Worm (Caenorhabditis elegans) whole organism, L2 larva: ENCODE measurements around the gene F09E5.8.
A peak's percentile ranks its signal among the peaks of the same experiment; 100 is the strongest.

Experiments
- C34F6.9 ChIP-seq: fragments of 150-350 bp; optimal IDR thresholded peaks from 2 replicates; lab custom pipeline; 2014; ENCODE audit warnings: missing biosample characterization, missing genetic modification characterization
- F13H6.1 ChIP-seq: sonication (generic microtip); optimal IDR thresholded peaks from 2 replicates; lab custom pipeline; 2016; ENCODE audit warnings: missing genetic modification characterization, missing compliant biosample characterization
- R02D3.7 ChIP-seq: fragments of 150-350 bp; optimal IDR thresholded peaks from 2 replicates; lab custom pipeline; 2014; ENCODE audit warnings: missing biosample characterization, missing genetic modification characterization
- Y55F3AM.14 ChIP-seq: fragments of 200-800 bp; sonication (Bioruptor generic); optimal IDR thresholded peaks from 2 replicates; lab custom pipeline; 2018; ENCODE audit warnings: mild to moderate bottlenecking, missing genetic modification characterization, missing compliant biosample characterization
- ZK546.5 ChIP-seq: sonication (generic microtip); optimal IDR thresholded peaks from 2 replicates; lab custom pipeline; 2017; ENCODE audit warnings: missing biosample characterization, missing genetic modification characterization
- alr-1 ChIP-seq: fragments of 150-350 bp; optimal IDR thresholded peaks from 2 replicates; lab custom pipeline; 2014; ENCODE audit warnings: missing biosample characterization, missing genetic modification characterization
- aly-2 ChIP-seq: fragments of 150-350 bp; optimal IDR thresholded peaks from 2 replicates; lab custom pipeline; 2014; ENCODE audit warnings: missing biosample characterization, missing genetic modification characterization
- ama-1 ChIP-seq: fragments of 150-350 bp; optimal IDR thresholded peaks from 2 replicates; lab custom pipeline; 2018; ENCODE audit warnings: inconsistent platforms
- blmp-1 ChIP-seq: sonication (generic microtip); optimal IDR thresholded peaks from 2 replicates; lab custom pipeline; 2017; ENCODE audit warnings: missing genetic modification characterization, mild to moderate bottlenecking, missing compliant biosample characterization, antibody characterized with exemption, moderate library complexity; ENCODE audit not compliant: insufficient read depth
- crh-2 ChIP-seq: sonication (generic microtip); optimal IDR thresholded peaks from 2 replicates; lab custom pipeline; 2017; ENCODE audit warnings: missing biosample characterization, missing genetic modification characterization
- dmd-4 ChIP-seq: sonication (generic microtip); optimal IDR thresholded peaks from 2 replicates; lab custom pipeline; 2017; ENCODE audit warnings: missing biosample characterization, missing genetic modification characterization
- egl-27 ChIP-seq: sonication (generic microtip); optimal IDR thresholded peaks from 3 replicates; lab custom pipeline; 2017; ENCODE audit warnings: missing biosample characterization, missing genetic modification reagents, missing genetic modification characterization
- elt-1 ChIP-seq: fragments of 150-350 bp; optimal IDR thresholded peaks from 2 replicates; lab custom pipeline; 2014; ENCODE audit warnings: missing biosample characterization, missing genetic modification characterization
- elt-3 ChIP-seq: sonication (generic microtip); optimal IDR thresholded peaks from 2 replicates; lab custom pipeline; 2017; ENCODE audit warnings: missing biosample characterization, missing genetic modification characterization
- fos-1 ChIP-seq: fragments of 150-350 bp; optimal IDR thresholded peaks from 2 replicates; lab custom pipeline; 2014; ENCODE audit warnings: missing biosample characterization, missing genetic modification characterization
- gmeb-1 ChIP-seq: fragments of 150-350 bp; optimal IDR thresholded peaks from 2 replicates; lab custom pipeline; 2014; ENCODE audit warnings: missing biosample characterization, missing genetic modification characterization
- lin-11 ChIP-seq: fragments of 150-350 bp; sonication (generic microtip); optimal IDR thresholded peaks from 2 replicates; lab custom pipeline; 2014; ENCODE audit warnings: missing biosample characterization, missing genetic modification characterization, inconsistent platforms, mixed read lengths
- lin-13 ChIP-seq: fragments of 150-350 bp; optimal IDR thresholded peaks from 2 replicates; lab custom pipeline; 2014; ENCODE audit warnings: missing biosample characterization, missing genetic modification reagents, missing genetic modification characterization
- lin-39 ChIP-seq: fragments of 150-350 bp; optimal IDR thresholded peaks from 2 replicates; lab custom pipeline; 2014; ENCODE audit warnings: missing biosample characterization, missing genetic modification reagents, missing genetic modification characterization
- lsy-2 ChIP-seq, 2 experiments: fragments of 150-350 bp in 1 of 2; sonication (generic microtip) in 1 of 2; optimal IDR thresholded peaks; 2 replicates each; lab custom pipeline; 2014 to 2017; ENCODE audit warnings: missing biosample characterization in 2 of 2, missing genetic modification characterization in 2 of 2
- mab-5 ChIP-seq: fragments of 150-350 bp; optimal IDR thresholded peaks from 2 replicates; lab custom pipeline; 2014; ENCODE audit warnings: missing biosample characterization, missing genetic modification characterization
- mbf-1 ChIP-seq: sonication (generic microtip); optimal IDR thresholded peaks from 2 replicates; lab custom pipeline; 2017; ENCODE audit warnings: missing biosample characterization, missing genetic modification characterization
- mdl-1 ChIP-seq, 2 experiments: fragments of 150-350 bp in 1 of 2; sonication (generic microtip) in 1 of 2; optimal IDR thresholded peaks; 2 replicates each; lab custom pipeline; 2017; ENCODE audit warnings: missing biosample characterization in 2 of 2, missing genetic modification characterization in 2 of 2
- nhr-10 ChIP-seq: sonication (generic microtip); optimal IDR thresholded peaks from 2 replicates; lab custom pipeline; 2017; ENCODE audit warnings: missing biosample characterization, missing genetic modification characterization
- nhr-11 ChIP-seq: fragments of 150-350 bp; optimal IDR thresholded peaks from 2 replicates; lab custom pipeline; 2014; ENCODE audit warnings: missing biosample characterization, missing genetic modification characterization
- nhr-12 ChIP-seq: fragments of 150-350 bp; optimal IDR thresholded peaks from 2 replicates; lab custom pipeline; 2014; ENCODE audit warnings: missing biosample characterization, missing genetic modification characterization
- nhr-129 ChIP-seq: fragments of 150-350 bp; optimal IDR thresholded peaks from 2 replicates; lab custom pipeline; 2014; ENCODE audit warnings: missing biosample characterization, missing genetic modification characterization
- nhr-21 ChIP-seq: fragments of 150-350 bp; optimal IDR thresholded peaks from 2 replicates; lab custom pipeline; 2014; ENCODE audit warnings: missing biosample characterization, missing genetic modification characterization
- nhr-23 ChIP-seq: fragments of 150-350 bp; optimal IDR thresholded peaks from 2 replicates; lab custom pipeline; 2014; ENCODE audit warnings: missing biosample characterization, missing genetic modification reagents, missing genetic modification characterization
- nhr-237 ChIP-seq: fragments of 150-350 bp; optimal IDR thresholded peaks from 2 replicates; lab custom pipeline; 2014; ENCODE audit warnings: missing biosample characterization, missing genetic modification characterization
- nhr-25 ChIP-seq: fragments of 150-350 bp; sonication (generic microtip); optimal IDR thresholded peaks from 3 replicates; lab custom pipeline; 2014; ENCODE audit warnings: missing biosample characterization, missing genetic modification characterization
- nhr-6 ChIP-seq: fragments of 150-350 bp; optimal IDR thresholded peaks from 2 replicates; lab custom pipeline; 2014; ENCODE audit warnings: missing biosample characterization, missing genetic modification characterization
- nhr-77 ChIP-seq: fragments of 150-350 bp; optimal IDR thresholded peaks from 2 replicates; lab custom pipeline; 2014; ENCODE audit warnings: missing biosample characterization, missing genetic modification characterization
- peb-1 ChIP-seq: fragments of 150-350 bp; optimal IDR thresholded peaks from 2 replicates; lab custom pipeline; 2014; ENCODE audit warnings: missing biosample characterization, missing genetic modification characterization
- sem-4 ChIP-seq: fragments of 150-350 bp; optimal IDR thresholded peaks from 2 replicates; lab custom pipeline; 2014; ENCODE audit warnings: missing biosample characterization, missing genetic modification reagents, missing genetic modification characterization
- sma-3 ChIP-seq: sonication (generic microtip); optimal IDR thresholded peaks from 2 replicates; lab custom pipeline; 2016; ENCODE audit warnings: missing genetic modification reagents, missing genetic modification characterization, missing compliant biosample characterization
- sma-9 ChIP-seq, 2 experiments: fragments of 150-350 bp in 1 of 2; sonication (generic microtip) in 1 of 2; optimal IDR thresholded peaks; 2 replicates each; lab custom pipeline; 2014 to 2016; ENCODE audit warnings: missing genetic modification characterization in 2 of 2, mild to moderate bottlenecking in 1 of 2, missing biosample characterization in 1 of 2, missing compliant biosample characterization in 1 of 2, missing genetic modification reagents in 1 of 2, moderate library complexity in 1 of 2
- snpc-4 ChIP-seq: fragments of 150-350 bp; optimal IDR thresholded peaks from 2 replicates; lab custom pipeline; 2014; ENCODE audit warnings: missing biosample characterization, missing genetic modification characterization
- unc-39 ChIP-seq: fragments of 150-350 bp; optimal IDR thresholded peaks from 2 replicates; lab custom pipeline; 2014; ENCODE audit warnings: missing biosample characterization, missing genetic modification characterization
- unc-55 ChIP-seq: fragments of 150-350 bp; sonication (generic microtip); optimal IDR thresholded peaks from 3 replicates; lab custom pipeline; 2014; ENCODE audit warnings: missing biosample characterization, missing genetic modification reagents, missing genetic modification characterization
- unc-62 ChIP-seq: fragments of 150-350 bp; optimal IDR thresholded peaks from 2 replicates; lab custom pipeline; 2014; ENCODE audit warnings: missing biosample characterization, missing genetic modification reagents, missing genetic modification characterization
- zag-1 ChIP-seq: fragments of 150-350 bp; optimal IDR thresholded peaks from 2 replicates; lab custom pipeline; 2014; ENCODE audit warnings: missing biosample characterization, missing genetic modification characterization
- ztf-1 ChIP-seq: fragments of 200-800 bp; sonication (Bioruptor generic); conservative IDR thresholded peaks from 2 replicates; pipeline ENCODE4 v1.3.6; 2022; ENCODE audit warnings: missing genetic modification characterization, missing compliant biosample characterization
- ztf-11 ChIP-seq: sonication (generic microtip); optimal IDR thresholded peaks from 2 replicates; lab custom pipeline; 2017; ENCODE audit warnings: missing biosample characterization, missing genetic modification characterization
- ztf-4 ChIP-seq: fragments of 150-350 bp; optimal IDR thresholded peaks from 2 replicates; lab custom pipeline; 2014; ENCODE audit warnings: missing biosample characterization, missing genetic modification characterization

F09E5.8 gene

ce11 chrII:5353642-5354041 is 3.2 kb downstream of the F09E5.8 start:
- no peak for TF ChIP-seq dmd-4 (tag; lab: Kevin White, UChicago)
- no peak for TF ChIP-seq nhr-6 (tag; lab: Kevin White, UChicago)
- no peak for TF ChIP-seq R02D3.7 (tag; lab: Kevin White, UChicago)
- TF ChIP-seq sma-3 (GFP tag; lab: Kevin White, UChicago) = peak; percentile 22
- no peak for TF ChIP-seq unc-62
- no peak for TF ChIP-seq nhr-10 (tag; lab: Kevin White, UChicago)
- TF ChIP-seq lin-11 (tag; lab: Kevin White, UChicago) = no peak
- TF ChIP-seq ama-1 (lab: Kevin White, UChicago) = no peak
- TF ChIP-seq lsy-2 (tag; optimal IDR thresholded peaks at IDR 0.05; lab: Kevin White, UChicago) = peak in 1 of 2 experiments; percentile 22
- no peak for TF ChIP-seq lin-39 (tag; lab: Kevin White, UChicago)
- no peak for TF ChIP-seq nhr-23
- TF ChIP-seq ztf-11 (tag; lab: Kevin White, UChicago) = no peak
- TF ChIP-seq blmp-1 = no peak
- no peak for TF ChIP-seq nhr-77 (tag; lab: Kevin White, UChicago)
- no peak for TF ChIP-seq ztf-1
- no peak for TF ChIP-seq mab-5 (tag; lab: Kevin White, UChicago)
- TF ChIP-seq zag-1 (tag; lab: Kevin White, UChicago) = no peak
- TF ChIP-seq sma-9 (GFP tag; optimal IDR thresholded peaks at IDR 0.05; lab: Kevin White, UChicago) = peak; percentile 17
- no peak for TF ChIP-seq sma-9 (tag; optimal IDR thresholded peaks at IDR 0.05; lab: Kevin White, UChicago)
- no peak for TF ChIP-seq aly-2
- TF ChIP-seq nhr-12 (tag; lab: Kevin White, UChicago) = no peak
- TF ChIP-seq Y55F3AM.14 (GFP tag; lab: Kevin White, UChicago) = peak; percentile 25

ce11 chrII:5355384-5355783 is 4.9 kb downstream of the F09E5.8 start, which contains the start of gene srg-69:
srg-69 (plus strand) TSS chrII:5355684.
- no peak for TF ChIP-seq aly-2
- TF ChIP-seq C34F6.9 (tag; lab: Kevin White, UChicago) = no peak
- no peak for TF ChIP-seq F13H6.1 (tag; lab: Kevin White, UChicago)

- TF ChIP-seq fos-1 = peak; percentile 56
- TF ChIP-seq nhr-21 (tag; lab: Kevin White, UChicago) = peak; percentile 64
- TF ChIP-seq ama-1 (lab: Kevin White, UChicago) = no peak
- peak; percentile 29 for TF ChIP-seq ZK546.5 (tag; lab: Kevin White, UChicago)
- no peak for TF ChIP-seq nhr-6 (tag; lab: Kevin White, UChicago)
- no peak for TF ChIP-seq ztf-11 (tag; lab: Kevin White, UChicago)
- peak; percentile 83 for TF ChIP-seq F13H6.1 (tag; lab: Kevin White, UChicago)
- TF ChIP-seq elt-1 (tag; lab: Kevin White, UChicago) = no peak
- TF ChIP-seq C34F6.9 (tag; lab: Kevin White, UChicago) = peak; percentile 84
- TF ChIP-seq zag-1 (tag; lab: Kevin White, UChicago) = peak; percentile 72
- TF ChIP-seq aly-2 = no peak
- TF ChIP-seq nhr-77 (tag; lab: Kevin White, UChicago) = no peak
- TF ChIP-seq ztf-1 = no peak
- peak; percentile 10 for TF ChIP-seq blmp-1
- peak; percentile 56 for TF ChIP-seq mab-5 (tag; lab: Kevin White, UChicago)
- TF ChIP-seq dmd-4 (tag; lab: Kevin White, UChicago) = no peak
- peak; percentile 81 for TF ChIP-seq crh-2
- TF ChIP-seq nhr-10 (tag; lab: Kevin White, UChicago) = no peak
- peak; percentile 59 to 85 for TF ChIP-seq lsy-2 (tag; optimal IDR thresholded peaks at IDR 0.05; lab: Kevin White, UChicago)
- peak; percentile 94 for TF ChIP-seq unc-55 (GFP tag; lab: Kevin White, UChicago)
- peak; percentile 87 for TF ChIP-seq R02D3.7 (tag; lab: Kevin White, UChicago)
- TF ChIP-seq unc-62 = no peak
- peak; percentile 83 for TF ChIP-seq sma-3 (GFP tag; lab: Kevin White, UChicago)
- no peak for TF ChIP-seq elt-3 (tag; lab: Kevin White, UChicago)
- TF ChIP-seq nhr-25 (tag; lab: Kevin White, UChicago) = peak; percentile 53
- no peak for TF ChIP-seq nhr-23
- peak; percentile 61 for TF ChIP-seq Y55F3AM.14 (GFP tag; lab: Kevin White, UChicago)
- TF ChIP-seq nhr-11 (tag; lab: Kevin White, UChicago) = no peak
- peak; percentile 86 for TF ChIP-seq lin-13
- TF ChIP-seq snpc-4 (tag; lab: Kevin White, UChicago) = peak; percentile 54
- TF ChIP-seq nhr-237 (tag; lab: Kevin White, UChicago) = peak; percentile 52
- peak; percentile 76 for TF ChIP-seq sem-4 (tag; lab: Kevin White, UChicago)
- no peak for TF ChIP-seq peb-1 (tag; lab: Kevin White, UChicago)
- peak; percentile 79 for TF ChIP-seq sma-9 (GFP tag; optimal IDR thresholded peaks at IDR 0.05; lab: Kevin White, UChicago)
- TF ChIP-seq sma-9 (tag; optimal IDR thresholded peaks at IDR 0.05; lab: Kevin White, UChicago) = no peak
- peak; percentile 83 for TF ChIP-seq gmeb-1 (tag; lab: Kevin White, UChicago)
- TF ChIP-seq lin-39 (tag; lab: Kevin White, UChicago) = no peak
- TF ChIP-seq mbf-1 (tag; lab: Kevin White, UChicago) = no peak
- peak; percentile 80 for TF ChIP-seq nhr-129 (tag; lab: Kevin White, UChicago)
- TF ChIP-seq mdl-1 (tag; optimal IDR thresholded peaks at IDR 0.05; lab: Kevin White, UChicago) = peak in 1 of 2 experiments; percentile 51
- no peak for TF ChIP-seq egl-27 (tag; lab: Kevin White, UChicago)
- TF ChIP-seq unc-39 (tag; lab: Kevin White, UChicago) = no peak
- no peak for TF ChIP-seq alr-1 (tag; lab: Kevin White, UChicago)
- TF ChIP-seq ztf-4 (tag; lab: Kevin White, UChicago) = peak; percentile 63
- no peak for TF ChIP-seq nhr-12 (tag; lab: Kevin White, UChicago)
Measured at ce11 chrII:5358137-5358745, 7.8 kb downstream of the F09E5.8 start, which contains the start of the genes F09E5.11 and bmy-1. F09E5.11 (minus strand) TSS chrII:5358187. bmy-1 (plus strand) TSS chrII:5358695.
